Worm (Caenorhabditis elegans) whole organism, mixed stage, embryonic: ENCODE results near the gene F55C5.17.
A peak's percentile ranks its signal among the peaks of the same experiment; 100 is the strongest.

Experiments
- M03D4.4 ChIP-seq: sonication (generic microtip); optimal IDR thresholded peaks from 2 replicates; lab custom pipeline; 2017; ENCODE audit warnings: mild to moderate bottlenecking, missing genetic modification characterization, missing compliant biosample characterization
- bed-3 ChIP-seq: fragments of 200-800 bp; sonication (Bioruptor generic); optimal IDR thresholded peaks from 3 replicates; lab custom pipeline; 2018; ENCODE audit warnings: mild to moderate bottlenecking, missing genetic modification characterization, moderate library complexity, missing compliant biosample characterization
- blmp-1 ChIP-seq: fragments of 150-350 bp; optimal IDR thresholded peaks from 2 replicates; lab custom pipeline; 2014; ENCODE audit warnings: missing biosample characterization, missing genetic modification characterization
- ceh-39 ChIP-seq: fragments of 150-350 bp; optimal IDR thresholded peaks from 2 replicates; lab custom pipeline; 2014; ENCODE audit warnings: missing biosample characterization, missing genetic modification characterization
- ceh-43 ChIP-seq: fragments of 200-800 bp; sonication (Bioruptor generic); optimal IDR thresholded peaks from 2 replicates; lab custom pipeline; 2018; ENCODE audit warnings: mild to moderate bottlenecking, missing genetic modification characterization, moderate library complexity, missing compliant biosample characterization
- ceh-83 ChIP-seq: fragments of 200-800 bp; sonication (Bioruptor generic); optimal IDR thresholded peaks from 2 replicates; lab custom pipeline; 2018; ENCODE audit warnings: mild to moderate bottlenecking, missing genetic modification characterization, missing compliant biosample characterization
- ces-1 ChIP-seq: fragments of 150-350 bp; optimal IDR thresholded peaks from 2 replicates; lab custom pipeline; 2014; ENCODE audit warnings: missing biosample characterization, missing genetic modification reagents, missing genetic modification characterization
- cnd-1 ChIP-seq: fragments of 200-800 bp; sonication (Bioruptor generic); optimal IDR thresholded peaks from 2 replicates; lab custom pipeline; 2018; ENCODE audit warnings: mild to moderate bottlenecking, missing genetic modification characterization, missing compliant biosample characterization
- drap-1 ChIP-seq: fragments of 200-800 bp; sonication (Bioruptor generic); optimal IDR thresholded peaks from 3 replicates; lab custom pipeline; 2018; ENCODE audit warnings: mild to moderate bottlenecking, missing genetic modification characterization, missing compliant biosample characterization
- elt-1 ChIP-seq: sonication (generic microtip); optimal IDR thresholded peaks from 2 replicates; lab custom pipeline; 2017; ENCODE audit warnings: missing genetic modification characterization, mild to moderate bottlenecking, missing compliant biosample characterization, antibody characterized with exemption, moderate library complexity, borderline replicate concordance; ENCODE audit not compliant: insufficient read depth
- elt-3 ChIP-seq: fragments of 150-350 bp; optimal IDR thresholded peaks from 2 replicates; lab custom pipeline; 2014; ENCODE audit warnings: missing biosample characterization, missing genetic modification characterization
- flh-1 ChIP-seq: fragments of 200-800 bp; sonication (Bioruptor generic); optimal IDR thresholded peaks from 2 replicates; lab custom pipeline; 2018; ENCODE audit warnings: mild to moderate bottlenecking, missing genetic modification characterization, moderate library complexity, missing compliant biosample characterization
- ham-2 ChIP-seq: fragments of 200-800 bp; sonication (Bioruptor generic); optimal IDR thresholded peaks from 2 replicates; lab custom pipeline; 2018; ENCODE audit warnings: mild to moderate bottlenecking, missing genetic modification characterization, missing compliant biosample characterization
- hlh-1 ChIP-seq: fragments of 150-350 bp; optimal IDR thresholded peaks from 2 replicates; lab custom pipeline; 2014; ENCODE audit warnings: missing biosample characterization, missing genetic modification reagents, missing genetic modification characterization
- lin-13 ChIP-seq: fragments of 150-350 bp; optimal IDR thresholded peaks from 2 replicates; lab custom pipeline; 2014; ENCODE audit warnings: missing biosample characterization, missing genetic modification characterization
- lin-32 ChIP-seq: fragments of 200-800 bp; sonication (Bioruptor generic); optimal IDR thresholded peaks from 2 replicates; lab custom pipeline; 2018; ENCODE audit warnings: mild to moderate bottlenecking, missing genetic modification characterization, missing compliant biosample characterization
- lsy-2 ChIP-seq: fragments of 150-350 bp; optimal IDR thresholded peaks from 2 replicates; lab custom pipeline; 2014; ENCODE audit warnings: missing biosample characterization, missing genetic modification characterization
- mab-5 ChIP-seq: fragments of 150-350 bp; optimal IDR thresholded peaks from 2 replicates; lab custom pipeline; 2014; ENCODE audit warnings: missing biosample characterization, missing genetic modification characterization
- mep-1 ChIP-seq: fragments of 150-350 bp; optimal IDR thresholded peaks from 2 replicates; lab custom pipeline; 2017; ENCODE audit warnings: missing biosample characterization, missing genetic modification reagents, missing genetic modification characterization, inconsistent platforms
- mls-2 ChIP-seq: sonication (generic microtip); optimal IDR thresholded peaks from 2 replicates; lab custom pipeline; 2016; ENCODE audit warnings: mild to moderate bottlenecking, missing genetic modification characterization, moderate library complexity, missing compliant biosample characterization
- nhr-12 ChIP-seq: fragments of 150-350 bp; optimal IDR thresholded peaks from 2 replicates; lab custom pipeline; 2014; ENCODE audit warnings: missing biosample characterization, missing genetic modification characterization
- nhr-2 ChIP-seq: fragments of 150-350 bp; optimal IDR thresholded peaks from 2 replicates; lab custom pipeline; 2014; ENCODE audit warnings: missing biosample characterization, missing genetic modification characterization
- nhr-237 ChIP-seq: fragments of 150-350 bp; optimal IDR thresholded peaks from 2 replicates; lab custom pipeline; 2014; ENCODE audit warnings: missing biosample characterization, missing genetic modification characterization
- nhr-28 ChIP-seq: fragments of 150-350 bp; optimal IDR thresholded peaks from 2 replicates; lab custom pipeline; 2014; ENCODE audit warnings: missing biosample characterization, missing genetic modification characterization
- nhr-76 ChIP-seq: sonication (generic microtip); optimal IDR thresholded peaks from 2 replicates; lab custom pipeline; 2017; ENCODE audit warnings: missing biosample characterization, missing genetic modification characterization
- pha-4 ChIP-seq: fragments of 150-350 bp; optimal IDR thresholded peaks from 2 replicates; lab custom pipeline; 2018; ENCODE audit warnings: missing biosample characterization, missing genetic modification reagents, missing genetic modification characterization
- sem-2 ChIP-seq: fragments of 200-800 bp; sonication (Bioruptor generic); optimal IDR thresholded peaks from 2 replicates; lab custom pipeline; 2018; ENCODE audit warnings: mild to moderate bottlenecking, missing genetic modification characterization, missing compliant biosample characterization
- snpc-4 ChIP-seq: fragments of 150-350 bp; optimal IDR thresholded peaks from 2 replicates; lab custom pipeline; 2014; ENCODE audit warnings: missing biosample characterization, missing genetic modification characterization
- sptf-1 ChIP-seq: sonication (generic microtip); optimal IDR thresholded peaks from 2 replicates; lab custom pipeline; 2017; ENCODE audit warnings: mild to moderate bottlenecking, missing genetic modification characterization, moderate library complexity, missing compliant biosample characterization
- tbx-8 ChIP-seq: fragments of 200-800 bp; sonication (Bioruptor generic); optimal IDR thresholded peaks from 2 replicates; lab custom pipeline; 2018; ENCODE audit warnings: mild to moderate bottlenecking, missing genetic modification characterization, moderate library complexity, missing compliant biosample characterization
- unc-120 ChIP-seq: sonication (generic microtip); optimal IDR thresholded peaks from 2 replicates; lab custom pipeline; 2017; ENCODE audit warnings: missing genetic modification characterization, missing compliant biosample characterization; ENCODE audit not compliant: poor library complexity, severe bottlenecking
- unc-39 ChIP-seq: fragments of 150-350 bp; optimal IDR thresholded peaks from 2 replicates; lab custom pipeline; 2014; ENCODE audit warnings: missing biosample characterization, missing genetic modification characterization
- unc-62 ChIP-seq: fragments of 150-350 bp; optimal IDR thresholded peaks from 2 replicates; lab custom pipeline; 2014; ENCODE audit warnings: missing biosample characterization, missing genetic modification reagents, missing genetic modification characterization
- zip-8 ChIP-seq: fragments of 150-350 bp; optimal IDR thresholded peaks from 2 replicates; lab custom pipeline; 2014; ENCODE audit warnings: missing biosample characterization, missing genetic modification characterization
- ztf-11 ChIP-seq: fragments of 150-350 bp; optimal IDR thresholded peaks from 2 replicates; lab custom pipeline; 2014; ENCODE audit warnings: missing biosample characterization, missing genetic modification characterization

Gene F55C5.17

ce11 chrV:12331820-12332219 is 29.5 kb downstream of the F55C5.17 start (continued):
- TF ChIP-seq M03D4.4 (tag; lab: Kevin White, UChicago) (peak; percentile 60), ham-2 (GFP tag; lab: Kevin White, UChicago) (no peak), lin-13 (tag; lab: Kevin White, UChicago) (no peak), unc-62 (GFP tag; lab: Kevin White, UChicago) (no peak), drap-1 (GFP tag; lab: Kevin White, UChicago) (no peak)

- TF ChIP-seq unc-62 (GFP tag; lab: Kevin White, UChicago) (peak; percentile 10), lin-13 (tag; lab: Kevin White, UChicago) (no peak), nhr-237 (tag; lab: Kevin White, UChicago) (no peak)
Observed at ce11 chrV:12334387-12334786, 32.0 kb downstream of the F55C5.17 start.

ce11 chrV:12337894-12338293 is 35.6 kb downstream of the F55C5.17 start, which contains the start of gene twk-13:
twk-13 (minus strand) TSS chrV:12337994.
- no peak for TF ChIP-seq elt-1 (tag; lab: Kevin White, UChicago)
- no peak for TF ChIP-seq zip-8 (tag; lab: Kevin White, UChicago)
- no peak for TF ChIP-seq sem-2 (GFP tag; lab: Kevin White, UChicago)
- no peak for TF ChIP-seq bed-3 (GFP tag; lab: Kevin White, UChicago)
- TF ChIP-seq ceh-39 (tag; lab: Kevin White, UChicago) = no peak
- TF ChIP-seq sptf-1 (tag; lab: Kevin White, UChicago) = no peak
- no peak for TF ChIP-seq blmp-1 (tag; lab: Kevin White, UChicago)
- no peak for TF ChIP-seq ceh-43 (GFP tag; lab: Kevin White, UChicago)
- TF ChIP-seq nhr-12 (tag; lab: Kevin White, UChicago) = no peak
- no peak for TF ChIP-seq lin-13 (tag; lab: Kevin White, UChicago)
- no peak for TF ChIP-seq flh-1
- TF ChIP-seq pha-4 = no peak
- no peak for TF ChIP-seq nhr-76 (tag; lab: Kevin White, UChicago)
- no peak for TF ChIP-seq hlh-1
- TF ChIP-seq ceh-83 = no peak
- no peak for TF ChIP-seq unc-39 (tag; lab: Kevin White, UChicago)

- TF ChIP-seq tbx-8 (no peak), mab-5 (tag; lab: Kevin White, UChicago) (no peak), ceh-43 (GFP tag; lab: Kevin White, UChicago) (peak; percentile 58), blmp-1 (tag; lab: Kevin White, UChicago) (no peak), sptf-1 (tag; lab: Kevin White, UChicago) (peak; percentile 86), ham-2 (GFP tag; lab: Kevin White, UChicago) (no peak), lin-32 (no peak), mls-2 (tag; lab: Kevin White, UChicago) (peak; percentile 79), drap-1 (GFP tag; lab: Kevin White, UChicago) (peak; percentile 38), pha-4 (peak; percentile 77), lsy-2 (peak; percentile 86), unc-39 (tag; lab: Kevin White, UChicago) (no peak), unc-120 (tag; lab: Kevin White, UChicago) (peak; percentile 34), snpc-4 (tag; lab: Kevin White, UChicago) (no peak), lin-13 (tag; lab: Kevin White, UChicago) (peak; percentile 98), elt-3 (no peak), bed-3 (GFP tag; lab: Kevin White, UChicago) (peak; percentile 30), unc-62 (GFP tag; lab: Kevin White, UChicago) (peak; percentile 50), ces-1 (GFP tag; lab: Kevin White, UChicago) (peak; percentile 47), sem-2 (GFP tag; lab: Kevin White, UChicago) (peak; percentile 26), M03D4.4 (tag; lab: Kevin White, UChicago) (peak; percentile 65), flh-1 (no peak), mep-1 (peak; percentile 96), elt-1 (tag; lab: Kevin White, UChicago) (peak; percentile 5), nhr-12 (tag; lab: Kevin White, UChicago) (no peak), nhr-2 (tag; lab: Kevin White, UChicago) (peak; percentile 31), nhr-28 (tag; lab: Kevin White, UChicago) (no peak), zip-8 (tag; lab: Kevin White, UChicago) (no peak), ztf-11 (tag; lab: Kevin White, UChicago) (peak; percentile 24), cnd-1 (tag; lab: Kevin White, UChicago) (peak; percentile 62), nhr-237 (tag; lab: Kevin White, UChicago) (peak; percentile 94), ceh-83 (peak; percentile 58), nhr-76 (tag; lab: Kevin White, UChicago) (no peak), ceh-39 (tag; lab: Kevin White, UChicago) (peak; percentile 47), hlh-1 (peak; percentile 32)
Observed at ce11 chrV:12343419-12343969, 41.2 kb downstream of the F55C5.17 start, which contains the start of gene tomm-20. tomm-20 (minus strand) TSS chrV:12343469.
